Fruit fly (Drosophila melanogaster): ENCODE data around the gene Tengl3.

DNA sequence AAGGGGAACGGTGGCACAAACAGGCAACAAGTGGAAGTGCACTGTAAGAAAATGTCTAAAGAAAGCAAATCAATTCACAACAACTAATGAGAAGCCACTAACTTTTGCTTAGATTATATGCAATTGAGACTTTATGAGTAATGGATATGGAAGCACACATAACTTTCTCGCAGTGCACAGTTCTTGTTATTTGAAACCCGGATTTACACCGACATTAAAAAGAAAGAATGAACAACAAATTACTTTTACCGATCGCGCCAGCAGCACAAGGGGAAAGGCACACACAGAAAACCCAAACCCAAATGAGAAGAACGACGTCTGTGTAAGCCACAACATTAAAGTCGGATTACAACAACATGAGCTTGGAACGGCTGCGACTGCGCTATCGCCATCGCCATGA is 49.0 kb downstream of the Tengl3 start:
- TF ChIP-seq CG8478 (optimal IDR thresholded peaks at IDR 0.05) (no peak), CTCF (optimal IDR thresholded peaks at IDR 0.05) (no peak)
